Worm (Caenorhabditis elegans): ENCODE data around the gene ceh-84.
"Not testable (repeated sequence)": the region's sequence is repeated elsewhere in the genome, so short reads cannot be mapped to it uniquely, and the experiment has no call there.

DNA sequence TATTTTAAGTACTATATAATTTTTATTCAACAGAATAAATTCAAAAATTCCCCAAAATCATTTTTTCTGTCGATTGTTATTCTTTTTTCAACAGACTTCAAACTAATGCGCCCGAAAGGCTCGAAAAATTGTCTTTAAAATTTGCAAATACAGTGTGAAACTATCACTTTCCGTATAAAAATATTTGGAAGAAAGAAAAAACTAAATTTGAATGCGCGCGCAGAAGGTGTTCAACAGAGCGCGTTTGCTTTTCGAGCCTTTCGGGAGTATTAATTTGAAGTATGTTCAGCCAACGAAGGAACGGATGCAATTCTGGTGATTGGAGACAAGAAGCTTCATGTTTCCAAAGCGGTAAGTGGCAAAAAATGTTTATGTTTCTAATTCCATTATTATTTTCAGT, 31.7 kb upstream of the ceh-84 start, which contains the start of gene btb-4:
- TF ChIP-seq M03D4.4 (tag; optimal IDR thresholded peaks at IDR 0.05); drap-1 (GFP tag; optimal IDR thresholded peaks at IDR 0.05); ham-2 (GFP tag; optimal IDR thresholded peaks at IDR 0.05); unc-62 (GFP tag; optimal IDR thresholded peaks at IDR 0.05); nhr-76 (tag; optimal IDR thresholded peaks at IDR 0.05); mls-2 (tag; optimal IDR thresholded peaks at IDR 0.05); blmp-1 (tag; optimal IDR thresholded peaks at IDR 0.05); ceh-43 (GFP tag; optimal IDR thresholded peaks at IDR 0.05); snpc-4 (tag; optimal IDR thresholded peaks at IDR 0.05); sptf-1 (tag; optimal IDR thresholded peaks at IDR 0.05); sem-2 (GFP tag; optimal IDR thresholded peaks at IDR 0.05): not testable (repeated sequence)

Measured in whole organism, mixed stage, embryonic.